Worm (Caenorhabditis elegans): ENCODE data around the gene vit-2.

Gene vit-2

DNA sequence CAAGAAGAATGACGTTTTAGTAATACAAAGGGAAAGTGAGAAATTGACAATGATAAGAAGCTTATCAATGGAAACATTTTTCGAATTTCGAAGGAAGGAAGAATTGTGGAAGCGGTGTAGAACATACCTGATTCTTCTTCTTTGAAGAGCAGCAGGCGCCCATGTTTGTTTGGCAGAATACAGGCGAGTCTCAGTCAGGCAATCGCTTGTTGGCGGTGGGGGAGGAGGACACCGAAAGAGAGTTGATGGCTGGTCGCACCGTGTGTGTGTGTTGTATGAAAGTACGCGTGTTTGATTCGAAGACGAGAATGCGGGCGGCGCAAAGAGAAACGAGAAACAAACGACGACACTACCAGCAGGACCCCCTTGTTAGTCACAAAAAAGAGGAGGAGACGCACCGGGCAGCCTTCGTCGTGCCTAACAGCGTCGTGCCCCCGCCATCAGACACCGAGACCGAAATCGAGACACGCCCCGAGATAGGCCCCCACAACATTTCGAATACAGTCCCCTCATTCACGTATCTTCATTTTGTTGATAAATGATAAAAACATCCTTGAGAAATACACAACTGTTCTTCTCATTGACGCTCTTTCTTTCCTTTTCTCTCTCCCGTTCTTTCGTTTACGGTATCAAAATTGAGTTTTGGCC, 23.0 kb upstream of the vit-2 start, which contains the start of gene cal-5:
cal-5 (minus strand) TSS at position 266 of the 648 bp plus-strand sequence.
- TF ChIP-seq ref-1 (GFP tag; conservative IDR thresholded peaks at IDR 0.05), result 0 out of 2 replicates have a peak, but pooled peaks have one; percentile 17
- TF ChIP-seq klf-2 (GFP tag; conservative IDR thresholded peaks at IDR 0.05), result no peak
- 0 out of 2 replicates have a peak, but pooled peaks have one; percentile 30 for TF ChIP-seq tab-1 (GFP tag; IDR thresholded peaks at IDR 0.05)

DNA sequence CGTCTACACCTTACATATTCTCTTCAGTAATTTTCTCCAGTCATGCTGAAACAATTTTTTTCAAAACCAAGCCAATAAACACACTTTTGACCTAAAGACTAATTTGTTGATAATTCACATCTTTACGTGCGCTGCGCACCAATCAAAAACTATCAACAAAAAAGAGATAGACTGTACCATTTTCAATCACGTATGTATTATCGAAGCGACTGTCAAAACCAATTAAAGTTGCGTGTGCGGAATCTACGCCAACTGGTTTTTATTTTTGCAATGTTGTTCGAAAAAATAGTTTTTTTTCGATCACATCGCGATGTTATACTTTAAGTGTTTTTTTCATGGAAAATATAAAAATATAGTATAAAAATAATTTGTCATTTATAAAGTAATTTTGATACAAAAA, 21.5 kb upstream of the vit-2 start:
- no peak for TF ChIP-seq ztf-29 (GFP tag; IDR thresholded peaks at IDR 0.05)
- TF ChIP-seq ref-1 (GFP tag; conservative IDR thresholded peaks at IDR 0.05), result no peak
- TF ChIP-seq ztf-23 (GFP tag; IDR thresholded peaks at IDR 0.05), result no peak
- TF ChIP-seq T22C8.4 (GFP tag; IDR thresholded peaks at IDR 0.05), result no peak
- no peak for TF ChIP-seq tab-1 (GFP tag; IDR thresholded peaks at IDR 0.05)
- no peak for TF ChIP-seq flt-1 (GFP tag; IDR thresholded peaks at IDR 0.05)
- no peak for TF ChIP-seq cog-1 (tag; optimal IDR thresholded peaks at IDR 0.05)
- no peak for TF ChIP-seq klf-2 (GFP tag; conservative IDR thresholded peaks at IDR 0.05)
- no peak for TF ChIP-seq med-1 (GFP tag; optimal IDR thresholded peaks at IDR 0.05; ENCODE audit: insufficient read depth)

DNA sequence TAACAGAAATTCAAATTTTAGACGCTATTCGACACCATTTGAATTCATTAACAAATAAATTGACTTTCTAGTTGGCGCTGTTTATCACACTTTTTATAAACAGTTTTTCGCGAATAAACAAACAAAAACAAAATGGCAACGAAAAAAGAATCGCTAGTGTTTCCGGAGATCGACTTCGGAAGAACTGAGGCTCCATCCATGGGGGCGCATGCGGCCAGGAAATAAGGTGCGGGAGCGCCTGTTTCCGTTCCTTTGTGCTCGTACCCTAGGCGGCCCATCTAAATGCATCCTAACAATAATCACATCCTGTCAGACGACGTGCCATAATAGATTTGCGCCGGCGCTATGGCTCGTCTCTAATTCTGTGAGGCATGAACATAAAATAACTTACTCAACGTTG, 16.8 kb upstream of the vit-2 start:
- TF ChIP-seq cog-1 (tag; optimal IDR thresholded peaks at IDR 0.05) (no peak), ref-1 (GFP tag; conservative IDR thresholded peaks at IDR 0.05) (no peak), tab-1 (GFP tag; IDR thresholded peaks at IDR 0.05) (no peak), ztf-23 (GFP tag; IDR thresholded peaks at IDR 0.05) (no peak), flt-1 (GFP tag; IDR thresholded peaks at IDR 0.05) (no peak), T22C8.4 (GFP tag; IDR thresholded peaks at IDR 0.05) (no peak)

DNA sequence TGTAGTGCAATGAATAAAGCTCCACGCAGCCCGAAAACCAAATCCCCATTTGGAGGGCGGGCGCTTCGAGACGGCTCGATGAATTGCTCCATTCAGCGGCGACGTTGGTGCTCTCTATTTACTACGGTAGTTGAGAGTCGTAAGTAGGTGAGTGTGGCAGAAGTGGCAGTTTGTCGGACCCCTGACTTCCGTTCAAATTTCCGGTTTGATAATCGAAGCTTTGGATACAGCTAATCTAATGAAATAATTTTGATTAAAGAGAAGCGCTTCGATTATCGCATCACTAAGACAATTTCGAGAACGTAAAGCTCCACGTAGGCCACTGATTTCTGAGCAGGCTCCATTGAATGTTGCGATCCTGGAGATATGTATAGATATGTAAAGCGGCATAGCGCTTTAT, 16.3 kb upstream of the vit-2 start, which contains the start of gene ets-5:
ets-5 (minus strand) TSS at position 32 of the 400 bp plus-strand sequence.
- TF ChIP-seq tab-1 (GFP tag; IDR thresholded peaks at IDR 0.05) (no peak), flt-1 (GFP tag; IDR thresholded peaks at IDR 0.05) (no peak), ref-1 (GFP tag; conservative IDR thresholded peaks at IDR 0.05) (no peak), cog-1 (tag; optimal IDR thresholded peaks at IDR 0.05) (no peak), T22C8.4 (GFP tag; IDR thresholded peaks at IDR 0.05) (no peak), ztf-29 (GFP tag; IDR thresholded peaks at IDR 0.05) (no peak), klf-2 (GFP tag; conservative IDR thresholded peaks at IDR 0.05) (no peak), ztf-23 (GFP tag; IDR thresholded peaks at IDR 0.05) (no peak), med-1 (GFP tag; optimal IDR thresholded peaks at IDR 0.05; ENCODE audit: insufficient read depth) (no peak)

DNA sequence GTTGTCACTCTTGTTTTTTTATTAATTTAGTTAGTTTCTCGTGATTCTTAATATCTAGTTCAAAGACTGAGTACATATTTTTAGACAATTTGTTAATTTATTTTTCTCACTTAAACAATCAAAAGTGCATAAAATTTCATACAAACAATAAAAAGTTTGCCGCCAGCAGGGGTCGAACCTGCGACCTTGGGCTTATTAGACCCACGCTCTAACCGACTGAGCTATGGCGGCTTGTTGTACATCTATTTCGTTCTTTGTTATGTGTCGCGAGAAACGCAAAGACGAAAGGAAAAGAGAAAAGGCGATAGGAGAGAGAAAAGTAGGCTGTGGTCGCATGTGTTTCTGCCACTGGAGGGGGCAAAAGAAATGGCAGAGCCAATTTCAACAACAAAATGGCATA, 15.4 kb upstream of the vit-2 start:
- TF ChIP-seq ztf-23 (GFP tag; IDR thresholded peaks at IDR 0.05), result peak; percentile 97
- TF ChIP-seq cog-1 (tag; optimal IDR thresholded peaks at IDR 0.05), result peak; percentile 99
- TF ChIP-seq ztf-29 (GFP tag; IDR thresholded peaks at IDR 0.05), result peak; percentile 99
- TF ChIP-seq klf-2 (GFP tag; conservative IDR thresholded peaks at IDR 0.05), result peak; percentile 96
- TF ChIP-seq tab-1 (GFP tag; IDR thresholded peaks at IDR 0.05), result peak; percentile 97
- TF ChIP-seq T22C8.4 (GFP tag; IDR thresholded peaks at IDR 0.05), result peak; percentile 96
- peak; percentile 90 for TF ChIP-seq ref-1 (GFP tag; conservative IDR thresholded peaks at IDR 0.05)
- peak; percentile 82 for TF ChIP-seq med-1 (GFP tag; optimal IDR thresholded peaks at IDR 0.05; ENCODE audit: insufficient read depth)
- peak; percentile 97 for TF ChIP-seq flt-1 (GFP tag; IDR thresholded peaks at IDR 0.05)

DNA sequence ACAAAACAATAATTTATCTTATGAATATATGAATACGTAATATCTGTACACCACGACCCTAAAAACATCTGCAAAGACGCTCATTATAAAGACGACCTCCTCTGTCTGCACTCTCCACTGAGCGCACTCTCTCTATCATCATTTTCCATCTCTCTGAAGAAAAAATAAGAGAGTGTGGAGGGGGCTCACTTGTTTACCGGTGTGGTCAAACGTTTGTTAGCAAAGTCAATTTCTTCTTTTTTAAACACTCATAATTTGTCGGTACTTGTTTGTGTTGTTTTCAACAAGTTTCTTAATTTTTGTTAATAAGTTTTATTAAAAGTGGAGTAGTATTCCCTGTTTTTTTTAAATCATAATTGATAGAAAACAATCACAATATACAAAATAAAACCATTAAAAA, 14.6 kb upstream of the vit-2 start:
- TF ChIP-seq cog-1 (tag; optimal IDR thresholded peaks at IDR 0.05) (no peak), tab-1 (GFP tag; IDR thresholded peaks at IDR 0.05) (no peak), med-1 (GFP tag; optimal IDR thresholded peaks at IDR 0.05; ENCODE audit: insufficient read depth) (no peak), ref-1 (GFP tag; conservative IDR thresholded peaks at IDR 0.05) (no peak), flt-1 (GFP tag; IDR thresholded peaks at IDR 0.05) (no peak), ztf-29 (GFP tag; IDR thresholded peaks at IDR 0.05) (no peak), klf-2 (GFP tag; conservative IDR thresholded peaks at IDR 0.05) (no peak), T22C8.4 (GFP tag; IDR thresholded peaks at IDR 0.05) (no peak), ztf-23 (GFP tag; IDR thresholded peaks at IDR 0.05) (no peak)

DNA sequence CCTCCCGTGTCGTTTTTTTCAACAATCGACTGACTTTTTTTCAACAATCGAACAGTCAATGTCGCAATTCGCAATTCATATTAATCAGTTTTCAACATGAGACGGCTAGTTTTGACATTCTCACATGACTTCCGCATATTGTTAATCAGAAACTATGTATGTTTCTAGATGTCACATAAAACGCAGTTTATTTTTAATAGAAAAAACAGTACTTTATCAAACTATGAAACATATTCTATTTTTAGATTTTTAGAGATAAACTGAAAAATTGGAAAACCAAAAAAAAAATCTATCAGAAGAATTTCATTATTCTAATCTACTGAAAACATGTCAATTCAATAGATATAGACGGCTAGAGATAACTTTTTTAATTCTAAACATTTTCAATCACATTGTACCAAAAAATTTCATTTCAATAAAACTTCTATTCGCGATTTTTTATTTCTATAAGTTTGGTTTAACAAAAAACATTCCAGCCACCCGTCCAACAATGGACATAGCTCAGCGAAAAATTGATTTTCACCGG, 13.4 kb upstream of the vit-2 start, which contains the start of gene pnk-4:
pnk-4 (plus strand) TSS at position 476 of the 526 bp plus-strand sequence.
- TF ChIP-seq tab-1 (GFP tag; IDR thresholded peaks at IDR 0.05), result no peak
- no peak for TF ChIP-seq med-1 (GFP tag; optimal IDR thresholded peaks at IDR 0.05; ENCODE audit: insufficient read depth)
- TF ChIP-seq T22C8.4 (GFP tag; IDR thresholded peaks at IDR 0.05), result no peak
- no peak for TF ChIP-seq cog-1 (tag; optimal IDR thresholded peaks at IDR 0.05)
- no peak for TF ChIP-seq klf-2 (GFP tag; conservative IDR thresholded peaks at IDR 0.05)
- TF ChIP-seq ztf-23 (GFP tag; IDR thresholded peaks at IDR 0.05), result no peak
- no peak for TF ChIP-seq ztf-29 (GFP tag; IDR thresholded peaks at IDR 0.05)
- no peak for TF ChIP-seq flt-1 (GFP tag; IDR thresholded peaks at IDR 0.05)

DNA sequence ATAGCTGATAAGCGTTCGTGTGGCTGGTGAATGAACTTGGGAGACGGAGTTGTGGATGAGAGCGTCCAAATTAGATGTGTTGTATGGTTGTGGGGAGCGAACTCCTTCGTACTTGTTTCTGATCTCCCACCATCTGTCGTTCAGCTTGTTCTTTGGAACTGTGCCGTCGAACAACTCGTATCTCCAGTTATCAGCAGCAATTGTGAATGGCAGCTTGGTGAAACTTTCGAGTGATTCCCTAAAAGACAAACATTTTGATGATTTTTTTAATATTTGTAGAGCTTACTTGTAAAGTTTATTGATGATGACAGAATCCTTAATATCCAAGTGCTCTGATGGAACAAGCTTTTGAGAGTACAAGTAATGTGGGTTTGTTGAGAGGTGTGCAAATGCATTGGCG, 6.8 kb upstream of the vit-2 start:
- no peak for TF ChIP-seq flt-1 (GFP tag; IDR thresholded peaks at IDR 0.05)
- no peak for TF ChIP-seq klf-2 (GFP tag; conservative IDR thresholded peaks at IDR 0.05)
- TF ChIP-seq ztf-29 (GFP tag; IDR thresholded peaks at IDR 0.05), result no peak
- no peak for TF ChIP-seq med-1 (GFP tag; optimal IDR thresholded peaks at IDR 0.05; ENCODE audit: insufficient read depth)
- TF ChIP-seq cog-1 (tag; optimal IDR thresholded peaks at IDR 0.05), result no peak
- no peak for TF ChIP-seq tab-1 (GFP tag; IDR thresholded peaks at IDR 0.05)
- TF ChIP-seq ref-1 (GFP tag; conservative IDR thresholded peaks at IDR 0.05), result no peak
- TF ChIP-seq T22C8.4 (GFP tag; IDR thresholded peaks at IDR 0.05), result no peak
- no peak for TF ChIP-seq ztf-23 (GFP tag; IDR thresholded peaks at IDR 0.05)

DNA sequence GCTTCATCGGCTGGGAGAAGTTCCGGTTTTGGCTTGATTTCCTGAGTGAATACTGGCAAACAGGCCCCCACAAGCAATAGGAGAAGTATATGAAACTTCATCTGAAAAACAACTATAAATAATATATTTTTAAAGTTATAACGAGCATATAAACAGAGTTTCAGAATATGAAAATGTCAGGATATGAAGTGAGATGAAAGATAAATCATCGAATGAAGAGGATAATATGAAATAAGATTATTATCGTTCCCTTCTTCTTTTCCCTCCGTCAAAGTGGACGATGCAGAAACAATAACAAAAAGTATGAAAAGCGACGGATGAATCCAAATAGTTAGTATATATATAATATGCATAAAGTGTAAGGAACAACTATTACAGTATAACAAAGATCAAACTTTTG, 3.9 kb upstream of the vit-2 start, which contains the start of gene acn-1:
acn-1 (minus strand) TSS at position 101 of the 400 bp plus-strand sequence.
- TF ChIP-seq ztf-23 (GFP tag; IDR thresholded peaks at IDR 0.05), result no peak
- no peak for TF ChIP-seq ztf-29 (GFP tag; IDR thresholded peaks at IDR 0.05)
- no peak for TF ChIP-seq med-1 (GFP tag; optimal IDR thresholded peaks at IDR 0.05; ENCODE audit: insufficient read depth)
- no peak for TF ChIP-seq T22C8.4 (GFP tag; IDR thresholded peaks at IDR 0.05)
- no peak for TF ChIP-seq cog-1 (tag; optimal IDR thresholded peaks at IDR 0.05)
- no peak for TF ChIP-seq flt-1 (GFP tag; IDR thresholded peaks at IDR 0.05)

All from whole organism, midembryonic.